Worm (Caenorhabditis elegans): ENCODE data around the gene F53H2.3.

DNA sequence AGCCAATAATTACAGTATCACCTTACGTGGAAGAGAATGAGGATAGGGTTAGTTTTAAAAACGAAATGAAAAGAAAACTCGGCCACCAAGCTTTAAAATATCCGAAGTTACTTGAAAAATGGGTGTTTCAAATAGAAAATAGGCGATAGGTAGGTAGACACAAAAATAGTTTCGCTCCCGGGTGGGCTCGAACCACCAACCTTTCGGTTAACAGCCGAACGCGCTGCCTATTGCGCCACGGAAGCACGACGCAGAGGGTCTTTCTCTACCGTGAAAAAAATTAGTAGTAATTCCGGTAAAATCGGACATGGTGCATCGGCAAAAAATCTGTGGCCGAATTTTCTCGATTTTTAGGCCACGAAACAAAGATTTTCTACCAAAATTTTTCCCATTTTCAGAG lies 63.9 kb downstream of the F53H2.3 start:
- TF ChIP-seq aly-2 (tag; optimal IDR thresholded peaks at IDR 0.05) (no peak), ama-1 (optimal IDR thresholded peaks at IDR 0.05) (no peak), lin-13 (GFP tag; optimal IDR thresholded peaks at IDR 0.05) (no peak)

Data from whole organism, L2 larva.